Worm (Caenorhabditis elegans) whole organism, young adult: Measurements from ENCODE around the gene dos-2.

Source experiments
- B0261.1 ChIP-seq: sonication (generic microtip); optimal IDR thresholded peaks from 2 replicates; lab custom pipeline; 2016; ENCODE audit warnings: mild to moderate bottlenecking, missing genetic modification characterization, moderate library complexity, missing compliant biosample characterization
- F10E7.11 ChIP-seq: sonication (generic microtip); optimal IDR thresholded peaks from 2 replicates; lab custom pipeline; 2017; ENCODE audit warnings: mild to moderate bottlenecking, missing genetic modification characterization, moderate library complexity, missing compliant biosample characterization
- F49E8.2 ChIP-seq: sonication (generic microtip); optimal IDR thresholded peaks from 3 replicates; lab custom pipeline; 2017; ENCODE audit warnings: missing genetic modification characterization, mild to moderate bottlenecking, missing compliant biosample characterization, antibody characterized with exemption, moderate library complexity; ENCODE audit not compliant: insufficient read depth
- T07F8.4 ChIP-seq: sonication (generic microtip); optimal IDR thresholded peaks from 2 replicates; lab custom pipeline; 2016; ENCODE audit warnings: mild to moderate bottlenecking, missing genetic modification characterization, moderate library complexity, missing compliant biosample characterization
- ama-1 ChIP-seq, 3 experiments: fragments of 150-350 bp in 1 of 3; sonication (generic microtip) in 2 of 3; optimal IDR thresholded peaks; 2 replicates each; lab custom pipeline; 2014 to 2018; ENCODE audit warnings: missing biosample characterization in 2 of 3, missing genetic modification characterization in 2 of 3, missing genetic modification reagents in 2 of 3
- aptf-2 ChIP-seq: fragments of 200-800 bp; sonication (Bioruptor generic); conservative IDR thresholded peaks from 2 replicates; pipeline ENCODE4 v1.3.6; 2022; ENCODE audit warnings: missing genetic modification reagents, missing genetic modification characterization, missing compliant biosample characterization
- lin-26 ChIP-seq: fragments of 200-800 bp; sonication (Bioruptor generic); IDR thresholded peaks from 2 replicates; pipeline ENCODE4 v1.3.6; 2022; ENCODE audit warnings: missing genetic modification reagents, missing genetic modification characterization, missing compliant biosample characterization
- madf-6 ChIP-seq: fragments of 200-800 bp; sonication (Bioruptor generic); IDR thresholded peaks from 2 replicates; pipeline ENCODE4 v1.3.6; 2022; ENCODE audit warnings: missing genetic modification reagents, missing genetic modification characterization, missing compliant biosample characterization
- nfya-1 ChIP-seq: sonication (generic microtip); optimal IDR thresholded peaks from 2 replicates; lab custom pipeline; 2017; ENCODE audit warnings: antibody characterized with exemption, missing compliant biosample characterization, missing genetic modification characterization, borderline replicate concordance; ENCODE audit not compliant: insufficient read depth
- nhr-120 ChIP-seq: fragments of 200-800 bp; sonication (Bioruptor generic); IDR thresholded peaks from 2 replicates; pipeline ENCODE4 v1.3.6; 2022; ENCODE audit warnings: missing genetic modification characterization, missing compliant biosample characterization
- pha-4 ChIP-seq: fragments of 150-350 bp; sonication (generic microtip); optimal IDR thresholded peaks from 2 replicates; lab custom pipeline; 2014; ENCODE audit warnings: missing biosample characterization, missing genetic modification reagents, missing genetic modification characterization
- rec-8 ChIP-seq, 2 experiments: sonication (generic microtip); optimal IDR thresholded peaks; 2 replicates each; lab custom pipeline; 2016; ENCODE audit warnings: mild to moderate bottlenecking in 2 of 2, missing genetic modification characterization in 2 of 2, missing genetic modification reagents in 2 of 2, missing genotype in 2 of 2, missing biosample characterization in 1 of 2, missing compliant biosample characterization in 1 of 2, moderate library complexity in 1 of 2
- unc-62 ChIP-seq: fragments of 150-350 bp; optimal IDR thresholded peaks from 2 replicates; lab custom pipeline; 2014; ENCODE audit warnings: missing biosample characterization, missing genetic modification reagents, missing genetic modification characterization

DNA sequence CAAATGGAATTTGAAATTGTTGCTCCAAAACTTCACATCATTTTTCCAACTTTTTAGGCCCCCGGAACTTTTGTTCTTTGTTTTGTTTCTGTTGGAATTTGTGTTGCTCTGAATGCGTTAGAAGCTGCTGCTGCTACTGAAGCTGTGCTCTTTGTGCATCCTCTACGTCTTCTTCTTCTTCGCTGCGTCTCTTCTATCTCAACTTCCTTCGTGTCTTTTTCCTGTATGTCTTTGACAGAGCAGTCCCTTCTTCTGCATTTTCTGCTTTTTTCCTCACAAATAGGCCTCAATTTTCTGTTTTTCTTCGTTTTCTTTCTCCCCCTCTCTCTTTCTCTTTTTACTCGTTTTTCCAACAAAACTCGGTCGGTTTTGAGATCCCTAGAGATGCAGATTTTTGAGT, 14.8 kb upstream of the dos-2 start:
- no peak for TF ChIP-seq pha-4
- TF ChIP-seq ama-1 (optimal IDR thresholded peaks at IDR 0.05; lab: Kevin White, UChicago) = no peak
- no peak for TF ChIP-seq ama-1 (GFP tag; optimal IDR thresholded peaks at IDR 0.05; lab: Kevin White, UChicago)
- no peak for TF ChIP-seq unc-62 (GFP tag; lab: Kevin White, UChicago)
- TF ChIP-seq F49E8.2 (tag; lab: Kevin White, UChicago) = no peak
- TF ChIP-seq lin-26 = no peak
- TF ChIP-seq T07F8.4 (tag; lab: Kevin White, UChicago) = no peak
- no peak for TF ChIP-seq aptf-2 (GFP tag; lab: Robert Waterston, UW)
- TF ChIP-seq madf-6 (GFP tag; lab: Robert Waterston, UW) = no peak
- no peak for TF ChIP-seq B0261.1
- TF ChIP-seq F10E7.11 = no peak
- TF ChIP-seq nhr-120 (GFP tag; lab: Robert Waterston, UW) = no peak
- no peak for TF ChIP-seq nfya-1 (tag; lab: Kevin White, UChicago)
- no peak for TF ChIP-seq rec-8 (tag; optimal IDR thresholded peaks at IDR 0.05; lab: Kevin White, UChicago)
